Fruit fly (Drosophila melanogaster) whole organism, embryonic: ENCODE measurements around the gene mora.
A peak's percentile ranks its signal among the peaks of the same experiment; 100 is the strongest.

Source experiments
- Blimp-1 ChIP-seq: fragments of 200-800 bp; sonication (Bioruptor generic); optimal IDR thresholded peaks from 3 replicates; lab custom pipeline; 2018; ENCODE audit warnings: missing biosample characterization, missing genetic modification characterization, mild to moderate bottlenecking, moderate library complexity, missing genetic modification reagents
- CG10209 ChIP-seq: fragments of 200-800 bp; sonication (Bioruptor generic); optimal IDR thresholded peaks from 3 replicates; lab custom pipeline; 2017; ENCODE audit warnings: missing biosample characterization, mild to moderate bottlenecking, missing genetic modification characterization, missing genetic modification reagents
- CG11696 ChIP-seq: fragments of 200-800 bp; sonication (Bioruptor generic); IDR thresholded peaks from 2 replicates; pipeline ENCODE4 v1.3.6; 2022; ENCODE audit warnings: missing biosample characterization, missing genetic modification characterization
- CG12391 ChIP-seq: fragments of 200-800 bp; sonication (Bioruptor generic); optimal IDR thresholded peaks from 3 replicates; lab custom pipeline; 2018; ENCODE audit warnings: missing biosample characterization, mild to moderate bottlenecking, missing genetic modification characterization, moderate library complexity
- CG13287 ChIP-seq: fragments of 200-800 bp; sonication (Bioruptor generic); IDR thresholded peaks from 2 replicates; pipeline ENCODE4 v1.3.6; 2022; ENCODE audit warnings: missing biosample characterization, missing genetic modification characterization; ENCODE audit not compliant: partially characterized antibody
- CG14710 ChIP-seq: fragments of 200-800 bp; sonication (Bioruptor generic); optimal IDR thresholded peaks from 3 replicates; lab custom pipeline; 2019; ENCODE audit warnings: missing biosample characterization, mild to moderate bottlenecking, missing genetic modification characterization, moderate library complexity
- CG32532 ChIP-seq: fragments of 200-800 bp; sonication (Bioruptor generic); IDR thresholded peaks from 2 replicates; pipeline ENCODE4 v1.3.6; 2022; ENCODE audit warnings: missing biosample characterization, missing genetic modification characterization
- CG32772 ChIP-seq: fragments of 200-800 bp; sonication (Bioruptor generic); IDR thresholded peaks from 2 replicates; pipeline ENCODE4 v1.3.6; 2022; ENCODE audit warnings: missing biosample characterization, missing genetic modification characterization
- CG4360 ChIP-seq: fragments of 200-800 bp; sonication (Bioruptor generic); IDR thresholded peaks from 2 replicates; pipeline ENCODE4 v1.3.6; 2022; ENCODE audit warnings: missing biosample characterization, missing genetic modification characterization
- CG6654 ChIP-seq: fragments of 200-800 bp; sonication (Bioruptor generic); optimal IDR thresholded peaks from 2 replicates; lab custom pipeline; 2017; ENCODE audit warnings: missing biosample characterization, mild to moderate bottlenecking, missing genetic modification characterization
- CG7963 ChIP-seq: fragments of 200-800 bp; sonication (Bioruptor generic); IDR thresholded peaks from 3 replicates; pipeline ENCODE4 v1.3.6; 2022; ENCODE audit warnings: missing biosample characterization, missing genetic modification characterization; ENCODE audit not compliant: partially characterized antibody
- Dll ChIP-seq: fragments of 200-800 bp; sonication (Bioruptor generic); IDR thresholded peaks from 4 replicates; pipeline ENCODE4 v1.3.6; 2022; ENCODE audit warnings: missing biosample characterization, missing genetic modification characterization; ENCODE audit not compliant: partially characterized antibody
- ERR ChIP-seq: fragments of 200-800 bp; sonication (Bioruptor generic); optimal IDR thresholded peaks from 2 replicates; lab custom pipeline; 2016; ENCODE audit warnings: missing biosample characterization, missing genetic modification characterization
- Hmr ChIP-seq: fragments of 200-800 bp; sonication (Bioruptor generic); optimal IDR thresholded peaks from 3 replicates; lab custom pipeline; 2017; ENCODE audit warnings: mild to moderate bottlenecking, missing biosample characterization, missing genetic modification reagents, missing genetic modification characterization
- Hr78 ChIP-seq, 2 experiments: fragments of 200-800 bp in 1 of 2; fragments of >200 bp in 1 of 2; sonication (Bioruptor generic) in 1 of 2; optimal IDR thresholded peaks; 2 replicates each; lab custom pipeline; 2017 to 2019; ENCODE audit warnings: missing biosample characterization in 2 of 2, missing genetic modification characterization in 2 of 2, mild to moderate bottlenecking in 1 of 2, moderate library complexity in 1 of 2
- NFAT ChIP-seq: fragments of 200-800 bp; sonication (Bioruptor generic); IDR thresholded peaks from 2 replicates; pipeline ENCODE4 v1.3.6; 2022; ENCODE audit warnings: missing biosample characterization, missing genetic modification characterization
- Spps ChIP-seq: fragments of 200-800 bp; sonication (Bioruptor generic); optimal IDR thresholded peaks from 2 replicates; lab custom pipeline; 2018; ENCODE audit warnings: missing biosample characterization, mild to moderate bottlenecking, missing genetic modification characterization
- ara ChIP-seq: fragments of 200-800 bp; sonication (Bioruptor generic); IDR thresholded peaks from 2 replicates; pipeline ENCODE4 v1.3.6; 2022; ENCODE audit warnings: missing biosample characterization, missing genetic modification characterization
- disco-r ChIP-seq: fragments of 200-800 bp; sonication (Bioruptor generic); optimal IDR thresholded peaks from 2 replicates; lab custom pipeline; 2016; ENCODE audit warnings: missing biosample characterization, missing genetic modification characterization
- dmrt11E ChIP-seq: fragments of 200-800 bp; sonication (Bioruptor generic); optimal IDR thresholded peaks from 3 replicates; lab custom pipeline; 2018; ENCODE audit warnings: missing biosample characterization, mild to moderate bottlenecking, missing genetic modification characterization, moderate library complexity
- dmrt99B ChIP-seq: fragments of 200-800 bp; sonication (Bioruptor generic); optimal IDR thresholded peaks from 2 replicates; lab custom pipeline; 2018; ENCODE audit warnings: missing biosample characterization, mild to moderate bottlenecking, missing genetic modification characterization, moderate library complexity
- emc ChIP-seq: fragments of 200-800 bp; sonication (Bioruptor generic); optimal IDR thresholded peaks from 2 replicates; lab custom pipeline; 2016; ENCODE audit warnings: missing biosample characterization, missing genetic modification characterization
- gem ChIP-seq: fragments of 200-800 bp; sonication (Bioruptor generic); optimal IDR thresholded peaks from 2 replicates; lab custom pipeline; 2019; ENCODE audit warnings: missing biosample characterization, mild to moderate bottlenecking, missing genetic modification characterization, moderate library complexity
- insv ChIP-seq, 2 experiments: fragments of 200-800 bp; sonication (Bioruptor generic); optimal IDR thresholded peaks; 3 replicates each; lab custom pipeline; 2016 to 2018; ENCODE audit warnings: missing biosample characterization in 2 of 2, missing genetic modification characterization in 2 of 2
- kah ChIP-seq: fragments of 200-800 bp; sonication (Bioruptor generic); optimal IDR thresholded peaks from 2 replicates; lab custom pipeline; 2018; ENCODE audit warnings: missing biosample characterization, mild to moderate bottlenecking, missing genetic modification characterization
- kni ChIP-seq: fragments of 200-800 bp; sonication (Bioruptor generic); optimal IDR thresholded peaks from 3 replicates; lab custom pipeline; 2017; ENCODE audit warnings: mild to moderate bottlenecking, missing biosample characterization, missing genetic modification reagents, missing genetic modification characterization
- lola ChIP-seq, 3 experiments: fragments of >200 bp in 2 of 3; fragments of 200-800 bp in 1 of 3; sonication (Bioruptor generic) in 1 of 3; optimal IDR thresholded peaks; 2 replicates each; lab custom pipeline; 2017 to 2019; ENCODE audit warnings: missing biosample characterization in 3 of 3, missing genetic modification characterization in 3 of 3, mild to moderate bottlenecking in 1 of 3, moderate library complexity in 1 of 3
- oc ChIP-seq: fragments of 200-800 bp; sonication (Bioruptor generic); optimal IDR thresholded peaks from 2 replicates; lab custom pipeline; 2018; ENCODE audit warnings: missing biosample characterization, mild to moderate bottlenecking, missing genetic modification characterization, moderate library complexity
- p53 ChIP-seq: fragments of 200-800 bp; sonication (Bioruptor generic); optimal IDR thresholded peaks from 2 replicates; lab custom pipeline; 2016; ENCODE audit warnings: missing biosample characterization, missing genetic modification characterization
- pan ChIP-seq, 4 experiments: fragments of >200 bp in 3 of 4; fragments of 200-800 bp in 1 of 4; sonication (Bioruptor generic) in 1 of 4; optimal IDR thresholded peaks in 3 of 4; IDR thresholded peaks in 1 of 4; 2 replicates each; pipeline versions ENCODE4 v1.3.6 to Lab custom; 2017 to 2022; ENCODE audit warnings: missing biosample characterization in 2 of 4, missing genetic modification characterization in 2 of 4, mixed read lengths in 1 of 4
- pros ChIP-seq: fragments of 200-800 bp; sonication (Bioruptor generic); optimal IDR thresholded peaks from 3 replicates; lab custom pipeline; 2019; ENCODE audit warnings: missing biosample characterization, mild to moderate bottlenecking, missing genetic modification characterization, moderate library complexity
- row ChIP-seq: fragments of 200-800 bp; sonication (Bioruptor generic); IDR thresholded peaks from 3 replicates; pipeline ENCODE4 v1.3.6; 2022; ENCODE audit warnings: missing biosample characterization, missing genetic modification characterization
- tap ChIP-seq: fragments of 200-800 bp; optimal IDR thresholded peaks from 3 replicates; lab custom pipeline; 2019; ENCODE audit warnings: missing biosample characterization, mild to moderate bottlenecking, missing genetic modification characterization, moderate library complexity
- twi ChIP-seq: fragments of 200-800 bp; optimal IDR thresholded peaks from 2 replicates; lab custom pipeline; 2019; ENCODE audit warnings: missing biosample characterization, mild to moderate bottlenecking, missing genetic modification characterization, moderate library complexity
- tx ChIP-seq: fragments of 200-800 bp; sonication (Bioruptor generic); optimal IDR thresholded peaks from 2 replicates; lab custom pipeline; 2016; ENCODE audit warnings: missing biosample characterization, missing genetic modification characterization
- vvl ChIP-seq: fragments of 200-800 bp; sonication (Bioruptor generic); IDR thresholded peaks from 2 replicates; pipeline ENCODE4 v1.3.6; 2022; ENCODE audit warnings: missing biosample characterization, missing genetic modification characterization
- zf30C ChIP-seq: fragments of 200-800 bp; sonication (Bioruptor generic); optimal IDR thresholded peaks from 3 replicates; lab custom pipeline; 2018; ENCODE audit warnings: missing biosample characterization, mild to moderate bottlenecking, missing genetic modification characterization

Gene mora

dm6 chr3R:24206341-24207114 is 20.4 kb downstream of the mora start (continued):
- TF ChIP-seq Hmr (GFP tag; lab: Kevin White, UChicago): no peak
- TF ChIP-seq ara: 0 out of 2 replicates have a peak, but pooled peaks have one; percentile 34
- peak; percentile 49; the same call in 1 of the 2 replicates for TF ChIP-seq CG32772 (GFP tag; lab: Robert Waterston, UW)
- TF ChIP-seq dmrt99B (tag; lab: Kevin White, UChicago): peak; percentile 85
- TF ChIP-seq gem (tag; lab: Kevin White, UChicago): peak; percentile 74
- peak; percentile 55 for TF ChIP-seq CG12391 (tag; lab: Kevin White, UChicago)
- TF ChIP-seq row (GFP tag; lab: Robert Waterston, UW): peak; percentile 56
- no peak for TF ChIP-seq ERR (GFP tag; lab: Kevin White, UChicago)
- TF ChIP-seq dmrt11E: no peak
- TF ChIP-seq tx (GFP tag; lab: Kevin White, UChicago): no peak
- TF ChIP-seq lola (GFP tag; optimal IDR thresholded peaks at IDR 0.05; lab: Kevin White, UChicago): peak in 1 of 3 experiments; percentile 32
- TF ChIP-seq Hr78 (GFP tag; optimal IDR thresholded peaks at IDR 0.05; lab: Kevin White, UChicago): peak in 1 of 2 experiments; percentile 36
- TF ChIP-seq kah (GFP tag; lab: Kevin White, UChicago): peak; percentile 35
- peak; percentile 73 for TF ChIP-seq vvl (GFP tag; lab: Robert Waterston, UW)
- TF ChIP-seq CG6654 (GFP tag; lab: Kevin White, UChicago): no peak
- TF ChIP-seq tap (tag; lab: Kevin White, UChicago): peak; percentile 72

- no peak for TF ChIP-seq CG13287
- TF ChIP-seq CG4360 (GFP tag; lab: Robert Waterston, UW): peak; percentile 66
- no peak for TF ChIP-seq emc (GFP tag; lab: Kevin White, UChicago)
- TF ChIP-seq CG7963 (GFP tag; lab: Robert Waterston, UW): no peak
- TF ChIP-seq oc (tag; lab: Kevin White, UChicago): no peak
- TF ChIP-seq twi (tag; lab: Kevin White, UChicago): peak; percentile 54
- no peak for TF ChIP-seq pan (optimal IDR thresholded peaks at IDR 0.05; lab: Kevin White, UChicago)
- peak in 1 of 2 experiments; percentile 26 for TF ChIP-seq pan (GFP tag; optimal IDR thresholded peaks at IDR 0.05 in 1 of 2, IDR thresholded peaks at IDR 0.05 in 1 of 2)
- TF ChIP-seq Spps (tag; lab: Kevin White, UChicago): no peak
- TF ChIP-seq zf30C (GFP tag; lab: Kevin White, UChicago): no peak
- peak; percentile 19; the same call in 1 of the 2 replicates for TF ChIP-seq vvl (GFP tag; lab: Robert Waterston, UW)
- TF ChIP-seq Dll (GFP tag; lab: Robert Waterston, UW): 0 out of 4 replicates have a peak, but pooled peaks have one; percentile 8
- TF ChIP-seq CG32532 (GFP tag; lab: Robert Waterston, UW): 0 out of 2 replicates have a peak, but pooled peaks have one; percentile 12
Measured at dm6 chr3R:24213644-24214043, 27.5 kb downstream of the mora start.

- TF ChIP-seq insv (GFP tag; optimal IDR thresholded peaks at IDR 0.05; lab: Kevin White, UChicago) (no peak), CG10209 (no peak), kni (no peak), CG11696 (GFP tag; lab: Robert Waterston, UW) (no peak), Blimp-1 (peak; percentile 94), pros (GFP tag; lab: Kevin White, UChicago) (peak; percentile 68), CG14710 (tag; lab: Kevin White, UChicago) (no peak), NFAT (no peak), p53 (GFP tag; lab: Kevin White, UChicago) (no peak), disco-r (GFP tag; lab: Kevin White, UChicago) (no peak), dmrt99B (tag; lab: Kevin White, UChicago) (no peak)
Measured at dm6 chr3R:24216017-24216416, 29.9 kb downstream of the mora start.
